Worm (Caenorhabditis elegans): Measurements from ENCODE around the gene mlt-9.
A peak's percentile ranks its signal among the peaks of the same experiment; 100 is the strongest.

ce11 chrX:15148831-15149230 lies 41.2 kb upstream of the mlt-9 start:
- TF ChIP-seq unc-62 (GFP tag; optimal IDR thresholded peaks at IDR 0.05): peak; percentile 74
- TF ChIP-seq pha-4 (tag; optimal IDR thresholded peaks at IDR 0.05): no peak
- no peak for TF ChIP-seq lin-13 (tag; optimal IDR thresholded peaks at IDR 0.05)
- no peak for TF ChIP-seq snpc-4 (tag; optimal IDR thresholded peaks at IDR 0.05)
- TF ChIP-seq mab-5 (tag; optimal IDR thresholded peaks at IDR 0.05): peak; percentile 39
